Worm (Caenorhabditis elegans): ENCODE data around the gene K05F1.1.

DNA sequence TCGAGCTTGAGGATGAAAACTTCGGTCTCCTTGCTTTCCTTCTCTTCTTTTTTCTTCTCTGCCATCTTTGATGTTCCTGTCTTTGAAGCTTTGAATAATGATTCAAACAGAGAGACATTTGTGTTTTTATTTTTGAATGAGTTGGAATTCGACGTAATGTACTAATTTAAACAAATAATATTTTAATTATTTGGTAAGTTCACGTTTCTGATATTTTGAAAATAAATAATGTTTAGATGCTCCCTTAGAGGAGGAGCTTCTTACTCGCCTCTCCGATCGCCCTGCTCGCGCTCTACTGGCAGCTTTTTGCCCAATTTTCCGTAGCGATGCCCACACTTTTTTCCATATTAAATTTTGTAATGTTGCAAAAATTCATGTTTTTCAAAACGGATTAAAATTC lies at the start of gene K05F1.1, which contains the start of gene K05F1.9:
- TF ChIP-seq athp-1 (tag; optimal IDR thresholded peaks at IDR 0.05): no peak
- TF ChIP-seq B0035.1 (tag; optimal IDR thresholded peaks at IDR 0.05): no peak
- no peak for TF ChIP-seq him-1 (tag; optimal IDR thresholded peaks at IDR 0.05)
- TF ChIP-seq madf-3 (GFP tag; IDR thresholded peaks at IDR 0.05): no peak
- no peak for TF ChIP-seq snpc-4 (GFP tag; optimal IDR thresholded peaks at IDR 0.05)
- no peak for TF ChIP-seq snpc-4 (tag; optimal IDR thresholded peaks at IDR 0.05)
- no peak for TF ChIP-seq ceh-91 (GFP tag; IDR thresholded peaks at IDR 0.05)
- no peak for TF ChIP-seq F49E8.2 (tag; optimal IDR thresholded peaks at IDR 0.05; ENCODE audit: insufficient read depth)
- TF ChIP-seq F23B12.7 (tag; optimal IDR thresholded peaks at IDR 0.05; ENCODE audit: insufficient read depth): no peak
- no peak for TF ChIP-seq hrde-1 (tag; optimal IDR thresholded peaks at IDR 0.05; ENCODE audit: borderline replicate concordance)
- TF ChIP-seq snpc-1.3 (tag; optimal IDR thresholded peaks at IDR 0.05; ENCODE audit: insufficient read depth): no peak

Data from whole organism, young adult.